Fruit fly (Drosophila melanogaster): ENCODE results near the gene Cog4.

Cog4 gene

DNA sequence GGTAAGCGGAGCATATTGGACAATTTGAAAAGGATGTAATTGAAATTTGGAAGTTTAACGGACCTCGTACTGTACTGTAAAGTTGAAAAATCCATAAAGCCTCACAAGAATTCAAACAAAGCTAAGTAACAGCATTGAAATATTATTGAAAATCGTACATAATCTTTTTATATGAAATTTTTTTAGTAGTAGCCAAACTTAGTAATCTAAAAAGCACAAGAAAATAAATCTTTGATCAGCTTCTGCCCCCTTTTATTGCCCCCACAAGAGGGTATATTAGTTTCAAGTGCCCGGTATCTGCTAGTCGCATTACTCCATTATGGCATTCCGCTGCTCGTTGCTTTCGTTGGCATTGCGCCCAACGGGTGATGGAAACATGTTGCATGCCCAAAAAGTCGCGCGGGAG, 21.6 kb downstream of the Cog4 start (continued):
- TF ChIP-seq lola (GFP tag; optimal IDR thresholded peaks at IDR 0.05) (peak in 1 of 3 experiments; percentile 74), Hmr (GFP tag; optimal IDR thresholded peaks at IDR 0.05) (no peak), CG15479 (GFP tag; optimal IDR thresholded peaks at IDR 0.05) (no peak), lmd (GFP tag; IDR thresholded peaks at IDR 0.05) (peak; percentile 80), nerfin-1 (tag; optimal IDR thresholded peaks at IDR 0.05) (peak; percentile 50), vfl (GFP tag; optimal IDR thresholded peaks at IDR 0.05) (no peak), CG11085 (GFP tag; IDR thresholded peaks at IDR 0.05) (no peak), CG30431 (GFP tag; optimal IDR thresholded peaks at IDR 0.05) (peak; percentile 35), gfzf (GFP tag; optimal IDR thresholded peaks at IDR 0.05) (no peak), CG32772 (GFP tag; IDR thresholded peaks at IDR 0.05) (no peak; the same call in 1 of the 2 replicates), tgo (GFP tag; IDR thresholded peaks at IDR 0.05) (peak; percentile 70), CG13424 (tag; optimal IDR thresholded peaks at IDR 0.05) (peak; percentile 48), CG16813 (GFP tag; IDR thresholded peaks at IDR 0.05; ENCODE audit: partially characterized antibody) (no peak), HmgD (GFP tag; optimal IDR thresholded peaks at IDR 0.05) (no peak), GATAe (GFP tag; conservative IDR thresholded peaks at IDR 0.05) (no peak), CG15011 (GFP tag; optimal IDR thresholded peaks at IDR 0.05) (no peak), bigmax (GFP tag; optimal IDR thresholded peaks at IDR 0.05) (no peak), CG34422 (GFP tag; IDR thresholded peaks at IDR 0.05) (0 out of 3 replicates have a peak, but pooled peaks have one; percentile 27), unc-4 (GFP tag; IDR thresholded peaks at IDR 0.05; ENCODE audit: partially characterized antibody) (no peak), CG11560 (tag; IDR thresholded peaks at IDR 0.05) (no peak), CG16863 (GFP tag; optimal IDR thresholded peaks at IDR 0.05) (peak; percentile 57), CG17612 (GFP tag; IDR thresholded peaks at IDR 0.05) (no peak), CG2199 (GFP tag; IDR thresholded peaks at IDR 0.05) (0 out of 3 replicates have a peak, but pooled peaks have one; percentile 30), CG10462 (GFP tag; optimal IDR thresholded peaks at IDR 0.05) (peak; percentile 15), Mes4 (GFP tag; optimal IDR thresholded peaks at IDR 0.05) (peak; percentile 28), disco-r (GFP tag; optimal IDR thresholded peaks at IDR 0.05) (peak; percentile 18), CG30403 (GFP tag; optimal IDR thresholded peaks at IDR 0.05) (peak; percentile 75), odd (GFP tag; optimal IDR thresholded peaks at IDR 0.05) (peak; percentile 41), gsb-n (tag; optimal IDR thresholded peaks at IDR 0.05) (peak; percentile 6), bbx (GFP tag; IDR thresholded peaks at IDR 0.05; ENCODE audit: partially characterized antibody) (no peak), cg (GFP tag; optimal IDR thresholded peaks at IDR 0.05) (no peak), Trl (optimal IDR thresholded peaks at IDR 0.05) (no peak), Trl (GFP tag; optimal IDR thresholded peaks at IDR 0.05) (peak; percentile 55), Ada2b (GFP tag; IDR thresholded peaks at IDR 0.05) (no peak), onecut (GFP tag; IDR thresholded peaks at IDR 0.05) (0 out of 2 replicates have a peak, but pooled peaks have one; percentile 15), ara (GFP tag; IDR thresholded peaks at IDR 0.05) (peak; percentile 63; the same call in 1 of the 2 replicates), CG43689 (GFP tag; IDR thresholded peaks at IDR 0.05) (no peak), CG6254 (GFP tag; optimal IDR thresholded peaks at IDR 0.05) (peak; percentile 65), CG4820 (GFP tag; optimal IDR thresholded peaks at IDR 0.05) (peak; percentile 68), CG31388 (GFP tag; optimal IDR thresholded peaks at IDR 0.05) (peak; percentile 40), NfI (GFP tag; optimal IDR thresholded peaks at IDR 0.05) (no peak), BEAF-32 (GFP tag; optimal IDR thresholded peaks at IDR 0.05) (no peak), bowl (GFP tag; IDR thresholded peaks at IDR 0.05) (no peak), ftz-f1 (GFP tag; optimal IDR thresholded peaks at IDR 0.05) (no peak), CG2889 (GFP tag; IDR thresholded peaks at IDR 0.05) (0 out of 3 replicates have a peak, but pooled peaks have one; percentile 5), Fer1 (GFP tag; optimal IDR thresholded peaks at IDR 0.05) (no peak), CG8089 (GFP tag; optimal IDR thresholded peaks at IDR 0.05) (peak; percentile 22), CG17802 (tag; optimal IDR thresholded peaks at IDR 0.05) (peak; percentile 24), caup (GFP tag; optimal IDR thresholded peaks at IDR 0.05; ENCODE audit: severe bottlenecking) (no peak), sisA (GFP tag; IDR thresholded peaks at IDR 0.05) (peak; percentile 54; the same call in 1 of the 2 replicates), CG13296 (GFP tag; optimal IDR thresholded peaks at IDR 0.05) (no peak)

Data from whole organism, embryonic.